Fruit fly (Drosophila melanogaster) whole organism, adult: Measurements from ENCODE around the gene CG6683.

Experiments
- CG12768 ChIP-seq: fragments of 200-800 bp; sonication (Bioruptor generic); optimal IDR thresholded peaks from 2 replicates; lab custom pipeline; 2017; ENCODE audit warnings: missing biosample characterization, missing genetic modification characterization, mild to moderate bottlenecking, moderate library complexity, missing genetic modification reagents
- CG14711 ChIP-seq: fragments of 200-800 bp; sonication (Bioruptor generic); optimal IDR thresholded peaks from 2 replicates; lab custom pipeline; 2018; ENCODE audit warnings: missing biosample characterization, mild to moderate bottlenecking, missing genetic modification characterization, moderate library complexity
- CG7101 ChIP-seq: fragments of 200-800 bp; sonication (Bioruptor generic); optimal IDR thresholded peaks from 2 replicates; lab custom pipeline; 2018; ENCODE audit warnings: missing biosample characterization, mild to moderate bottlenecking, missing genetic modification characterization, moderate library complexity
- Clk ChIP-seq: fragments of 200-800 bp; sonication (Bioruptor generic); optimal IDR thresholded peaks from 2 replicates; lab custom pipeline; 2017; ENCODE audit warnings: missing biosample characterization, missing genetic modification characterization
- cic ChIP-seq: fragments of 200-800 bp; sonication (Bioruptor generic); optimal IDR thresholded peaks from 2 replicates; lab custom pipeline; 2017; ENCODE audit warnings: missing biosample characterization, mild to moderate bottlenecking, missing genetic modification characterization, moderate library complexity
- toe ChIP-seq: fragments of 200-800 bp; sonication (Bioruptor generic); optimal IDR thresholded peaks from 2 replicates; lab custom pipeline; 2016; ENCODE audit warnings: missing biosample characterization, missing genetic modification characterization

dm6 chr3L:8560637-8561036 lies 45.9 kb upstream of the CG6683 start:
- no peak for TF ChIP-seq toe (GFP tag; lab: Kevin White, UChicago)
- no peak for TF ChIP-seq CG12768 (GFP tag; lab: Kevin White, UChicago)
- no peak for TF ChIP-seq CG7101 (tag; lab: Kevin White, UChicago)
- TF ChIP-seq CG14711 (tag; lab: Kevin White, UChicago), result no peak
- no peak for TF ChIP-seq Clk (GFP tag; lab: Kevin White, UChicago)
- no peak for TF ChIP-seq cic (GFP tag; lab: Kevin White, UChicago)
